Worm (Caenorhabditis elegans) whole organism, dauer: ENCODE measurements around the gene F57F5.3.
"Not testable (repeated sequence)": the region's sequence is repeated elsewhere in the genome, so short reads cannot be mapped to it uniquely, and the experiment has no call there.

Experiments used
- unc-62 ChIP-seq: sonication (generic microtip); optimal IDR thresholded peaks from 2 replicates; lab custom pipeline; 2017; ENCODE audit warnings: missing biosample characterization, missing genetic modification reagents, missing genetic modification characterization

Gene F57F5.3

ce11 chrV:12024273-12024672 is 17.9 kb upstream of the F57F5.3 start:
- TF ChIP-seq unc-62 (GFP tag; lab: Kevin White, UChicago): no peak

- TF ChIP-seq unc-62 (GFP tag; lab: Kevin White, UChicago): no peak
These were observed 14.5 kb upstream of the F57F5.3 start for ce11 chrV:12020940-12021339.

ce11 chrV:12020026-12020425 is 13.6 kb upstream of the F57F5.3 start, which contains the start of gene F10C2.3:
F10C2.3 (plus strand) TSS chrV:12020326.
- TF ChIP-seq unc-62 (GFP tag; lab: Kevin White, UChicago): not testable (repeated sequence)

- TF ChIP-seq unc-62 (GFP tag; lab: Kevin White, UChicago): no peak
These were observed 6.9 kb upstream of the F57F5.3 start, which contains the start of gene add-2 for ce11 chrV:12013298-12013697. add-2 (minus strand) TSS chrV:12013406.

- TF ChIP-seq unc-62 (GFP tag; lab: Kevin White, UChicago): no peak
These were observed 5.3 kb upstream of the F57F5.3 start for ce11 chrV:12011686-12012085.

ce11 chrV:12004501-12004940 is 1.9 kb downstream of the F57F5.3 start:
- no peak for TF ChIP-seq unc-62 (GFP tag; lab: Kevin White, UChicago)

- TF ChIP-seq unc-62 (GFP tag; lab: Kevin White, UChicago): no peak
These were observed 3.4 kb downstream of the F57F5.3 start, which contains the start of gene cpr-9 for ce11 chrV:12002866-12003485. cpr-9 (plus strand) TSS chrV:12003053.

- TF ChIP-seq unc-62 (GFP tag; lab: Kevin White, UChicago): no peak
These were observed 4.5 kb downstream of the F57F5.3 start, which contains the start of gene gcy-33 for ce11 chrV:12001747-12002456. gcy-33 (minus strand) TSS chrV:12001797.

ce11 chrV:11997403-11997802 is 9.0 kb downstream of the F57F5.3 start:
- TF ChIP-seq unc-62 (GFP tag; lab: Kevin White, UChicago): no peak

- no peak for TF ChIP-seq unc-62 (GFP tag; lab: Kevin White, UChicago)
These were observed 10.5 kb downstream of the F57F5.3 start, which contains the start of gene C52E4.12 for ce11 chrV:11995862-11996261. C52E4.12 (plus strand) TSS chrV:11996162.

- no peak for TF ChIP-seq unc-62 (GFP tag; lab: Kevin White, UChicago)
These were observed 12.6 kb downstream of the F57F5.3 start, which contains the start of the genes cyl-1 and C52E4.7 for ce11 chrV:11993706-11994345. cyl-1 (minus strand) TSS chrV:11993723. C52E4.7 (plus strand) TSS chrV:11994295.

ce11 chrV:11990511-11991127 is 15.8 kb downstream of the F57F5.3 start:
- no peak for TF ChIP-seq unc-62 (GFP tag; lab: Kevin White, UChicago)

ce11 chrV:11989861-11990260 is 16.5 kb downstream of the F57F5.3 start:
- TF ChIP-seq unc-62 (GFP tag; lab: Kevin White, UChicago): no peak

- no peak for TF ChIP-seq unc-62 (GFP tag; lab: Kevin White, UChicago)
These were observed 20.1 kb downstream of the F57F5.3 start for ce11 chrV:11986078-11986869.

ce11 chrV:11985384-11985783 is 21.0 kb downstream of the F57F5.3 start, which contains the start of gene mans-2:
mans-2 (minus strand) TSS chrV:11985484.
- TF ChIP-seq unc-62 (GFP tag; lab: Kevin White, UChicago): no peak
